Worm (Caenorhabditis elegans) whole organism, L4/young adult: ENCODE measurements around the gene T06F4.1.

Experiments used
- W03F9.2 ChIP-seq: fragments of 150-350 bp; optimal IDR thresholded peaks from 2 replicates; lab custom pipeline; 2014; ENCODE audit warnings: missing biosample characterization, missing genetic modification characterization
- him-1 ChIP-seq: sonication (generic microtip); optimal IDR thresholded peaks from 2 replicates; lab custom pipeline; 2016; ENCODE audit warnings: missing genotype, missing genetic modification reagents, missing genetic modification characterization, missing compliant biosample characterization

DNA sequence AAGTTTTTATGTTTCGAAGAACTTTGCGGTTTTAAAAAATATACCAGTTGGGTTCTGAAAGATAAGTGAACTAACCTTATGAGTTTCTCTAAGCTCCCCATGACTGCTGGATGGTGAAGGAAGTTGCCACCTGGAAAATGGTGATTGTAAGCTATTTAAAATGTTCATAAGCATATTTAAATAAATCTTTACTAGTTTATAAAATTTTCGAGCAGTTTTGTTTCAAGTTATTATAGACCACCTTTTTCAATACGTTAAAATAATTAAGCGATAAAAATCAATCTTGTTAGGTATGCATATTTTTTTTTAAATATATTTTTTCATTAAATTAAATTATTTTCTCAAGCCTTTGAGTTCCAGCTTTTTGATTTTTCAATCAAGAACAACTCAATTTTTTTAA is at the start of gene T06F4.1:
- TF ChIP-seq him-1 (tag; lab: Kevin White, UChicago) (no peak), W03F9.2 (tag; lab: Kevin White, UChicago) (no peak)
